Fruit fly (Drosophila melanogaster): ENCODE data around the gene CG32563.
A peak's percentile ranks its signal among the peaks of the same experiment; 100 is the strongest.

Gene CG32563

dm6 chrX:17178484-17178921 is 29.7 kb upstream of the CG32563 start (continued):
- TF ChIP-seq CG8478 (optimal IDR thresholded peaks at IDR 0.05), result no peak
- TF ChIP-seq dmrt11E (tag; optimal IDR thresholded peaks at IDR 0.05), result no peak
- TF ChIP-seq CG14441 (GFP tag; IDR thresholded peaks at IDR 0.05), result peak; percentile 99
- no peak for TF ChIP-seq h (optimal IDR thresholded peaks at IDR 0.05)
- no peak for TF ChIP-seq gem (tag; optimal IDR thresholded peaks at IDR 0.05)
- TF ChIP-seq B-H2 (GFP tag; optimal IDR thresholded peaks at IDR 0.05), result peak; percentile 56
- TF ChIP-seq CG3726 (GFP tag; IDR thresholded peaks at IDR 0.05), result peak; percentile 98
- peak; percentile 99 for TF ChIP-seq CG13424 (tag; optimal IDR thresholded peaks at IDR 0.05)
- TF ChIP-seq az2 (GFP tag; optimal IDR thresholded peaks at IDR 0.05), result no peak
- TF ChIP-seq ssp (GFP tag; IDR thresholded peaks at IDR 0.05), result peak; percentile 94
- TF ChIP-seq gce (GFP tag; IDR thresholded peaks at IDR 0.05), result peak; percentile 99
- peak; percentile 93 for TF ChIP-seq Nf-YC (tag; optimal IDR thresholded peaks at IDR 0.05)
- peak; percentile 94 for TF ChIP-seq CG12104 (GFP tag; optimal IDR thresholded peaks at IDR 0.05)
- peak; percentile 99 for TF ChIP-seq sens (GFP tag)
- peak; percentile 71 for TF ChIP-seq CG2202 (tag; optimal IDR thresholded peaks at IDR 0.05)
- no peak for TF ChIP-seq CG15269 (tag; optimal IDR thresholded peaks at IDR 0.05)
- peak; percentile 96 for TF ChIP-seq CG17361 (GFP tag; IDR thresholded peaks at IDR 0.05)
- peak; percentile 96 for TF ChIP-seq HHEX (GFP tag; optimal IDR thresholded peaks at IDR 0.05)
- peak; percentile 92 for TF ChIP-seq ems (GFP tag; optimal IDR thresholded peaks at IDR 0.05)
- TF ChIP-seq sc (optimal IDR thresholded peaks at IDR 0.05), result no peak
- TF ChIP-seq sc (GFP tag; optimal IDR thresholded peaks at IDR 0.05), result no peak
- TF ChIP-seq inv (GFP tag; IDR thresholded peaks at IDR 0.05; ENCODE audit: partially characterized antibody), result no peak
- TF ChIP-seq zfh2 (GFP tag; optimal IDR thresholded peaks at IDR 0.05), result no peak
- TF ChIP-seq CG1233 (GFP tag; optimal IDR thresholded peaks at IDR 0.05), result peak; percentile 96
- peak; percentile 87 for TF ChIP-seq sima (GFP tag; optimal IDR thresholded peaks at IDR 0.05)
- TF ChIP-seq pho (GFP tag; optimal IDR thresholded peaks at IDR 0.05), result no peak
- no peak for TF ChIP-seq Atf-2 (GFP tag; optimal IDR thresholded peaks at IDR 0.05)
- TF ChIP-seq CG16813 (GFP tag; IDR thresholded peaks at IDR 0.05; ENCODE audit: partially characterized antibody), result no peak
- peak; percentile 33 for TF ChIP-seq CG11398 (GFP tag; optimal IDR thresholded peaks at IDR 0.05)
- TF ChIP-seq CG8924 (tag; optimal IDR thresholded peaks at IDR 0.05), result peak; percentile 96
- peak; percentile 62 for TF ChIP-seq mirr (GFP tag; optimal IDR thresholded peaks at IDR 0.05)
- peak; percentile 63 for TF ChIP-seq Kr (GFP tag; optimal IDR thresholded peaks at IDR 0.05)
- peak; percentile 96 for TF ChIP-seq GATAe (GFP tag; conservative IDR thresholded peaks at IDR 0.05)
- TF ChIP-seq CG15073 (GFP tag; optimal IDR thresholded peaks at IDR 0.05), result no peak
- TF ChIP-seq CG12942 (GFP tag; optimal IDR thresholded peaks at IDR 0.05), result no peak
- peak; percentile 99 for TF ChIP-seq CG9727 (GFP tag; optimal IDR thresholded peaks at IDR 0.05)
- TF ChIP-seq CG43689 (GFP tag; IDR thresholded peaks at IDR 0.05), result no peak
- peak; percentile 91 for TF ChIP-seq CG16779 (GFP tag; IDR thresholded peaks at IDR 0.05)
- no peak for TF ChIP-seq HLHmδ (GFP tag; optimal IDR thresholded peaks at IDR 0.05)
- TF ChIP-seq gcm2 (GFP tag; optimal IDR thresholded peaks at IDR 0.05), result no peak
- TF ChIP-seq fd64A (GFP tag; optimal IDR thresholded peaks at IDR 0.05), result peak; percentile 94
- TF ChIP-seq sr (GFP tag; IDR thresholded peaks at IDR 0.05), result peak; percentile 91
- TF ChIP-seq pros (GFP tag; optimal IDR thresholded peaks at IDR 0.05), result peak; percentile 78
- TF ChIP-seq CG6683 (GFP tag; optimal IDR thresholded peaks at IDR 0.05), result peak; percentile 94
- TF ChIP-seq mam (GFP tag; optimal IDR thresholded peaks at IDR 0.05), result peak; percentile 92
- peak; percentile 95 for TF ChIP-seq BtbVII (GFP tag; optimal IDR thresholded peaks at IDR 0.05)
- no peak for TF ChIP-seq Chrac-16 (GFP tag; optimal IDR thresholded peaks at IDR 0.05)
- peak; percentile 84 for TF ChIP-seq Jarid2 (GFP tag; optimal IDR thresholded peaks at IDR 0.05)
- peak; percentile 93 for TF ChIP-seq CG11696 (GFP tag; IDR thresholded peaks at IDR 0.05)
- peak; percentile 98 for TF ChIP-seq fd96Cb (tag; optimal IDR thresholded peaks at IDR 0.05)
- no peak for TF ChIP-seq Lpt (GFP tag; optimal IDR thresholded peaks at IDR 0.05)
- peak; percentile 88 for TF ChIP-seq grn (GFP tag; optimal IDR thresholded peaks at IDR 0.05)
- TF ChIP-seq TFAM (GFP tag; optimal IDR thresholded peaks at IDR 0.05), result peak; percentile 87
